Worm (Caenorhabditis elegans) whole organism, L2 larva: ENCODE data around the gene C31H2.14.

Experiments
- ama-1 ChIP-seq: fragments of 150-350 bp; optimal IDR thresholded peaks from 2 replicates; lab custom pipeline; 2018; ENCODE audit warnings: inconsistent platforms
- lin-13 ChIP-seq: fragments of 150-350 bp; optimal IDR thresholded peaks from 2 replicates; lab custom pipeline; 2014; ENCODE audit warnings: missing biosample characterization, missing genetic modification reagents, missing genetic modification characterization
- nhr-237 ChIP-seq: fragments of 150-350 bp; optimal IDR thresholded peaks from 2 replicates; lab custom pipeline; 2014; ENCODE audit warnings: missing biosample characterization, missing genetic modification characterization

DNA sequence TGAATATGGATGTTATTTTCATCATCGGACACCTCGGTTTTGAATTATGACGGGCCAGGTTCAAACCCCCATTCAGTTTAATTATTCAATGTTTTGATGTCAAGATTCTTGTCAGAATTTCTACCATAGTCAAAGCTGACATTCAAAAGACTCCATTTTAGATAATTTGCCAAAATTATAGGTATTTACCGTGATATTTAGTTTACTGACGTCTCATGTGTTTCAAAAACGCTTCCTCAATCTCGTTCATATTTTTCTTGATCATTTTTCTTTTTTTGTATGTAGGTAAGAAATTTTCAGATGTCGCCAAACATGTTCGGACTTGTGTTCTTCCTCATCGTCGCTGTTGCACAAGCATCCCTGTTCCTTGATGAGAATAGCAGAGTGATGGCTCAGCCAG lies 14.7 kb downstream of the C31H2.14 start, which contains the start of gene EGAP5.1:
- TF ChIP-seq ama-1 (lab: Kevin White, UChicago), result no peak
- TF ChIP-seq lin-13 (GFP tag; lab: Kevin White, UChicago), result no peak
- TF ChIP-seq nhr-237 (tag; lab: Kevin White, UChicago), result no peak
